Worm (Caenorhabditis elegans) whole organism, early embryonic: ENCODE results near the gene pde-3.

Experiments
- B0310.2 ChIP-seq: sonication (generic microtip); optimal IDR thresholded peaks from 2 replicates; lab custom pipeline; 2016; ENCODE audit warnings: mild to moderate bottlenecking, missing genetic modification characterization, missing compliant biosample characterization
- F13C5.2 ChIP-seq: sonication (generic microtip); optimal IDR thresholded peaks from 2 replicates; lab custom pipeline; 2017; ENCODE audit warnings: mild to moderate bottlenecking, missing genetic modification characterization, inconsistent platforms, missing compliant biosample characterization
- aly-1 ChIP-seq: sonication (generic microtip); optimal IDR thresholded peaks from 2 replicates; lab custom pipeline; 2016; ENCODE audit warnings: missing genetic modification characterization, missing compliant biosample characterization
- ama-1 ChIP-seq: fragments of 150-350 bp; optimal IDR thresholded peaks from 2 replicates; lab custom pipeline; 2014
- ets-7 ChIP-seq: sonication (generic microtip); optimal IDR thresholded peaks from 2 replicates; lab custom pipeline; 2016; ENCODE audit warnings: missing genotype, missing genetic modification characterization, missing compliant biosample characterization
- flt-1 ChIP-seq: fragments of 200-800 bp; sonication (Bioruptor generic); IDR thresholded peaks from 2 replicates; pipeline ENCODE4 v1.3.6; 2022; ENCODE audit warnings: missing genetic modification characterization, missing compliant biosample characterization
- hmbx-1 ChIP-seq: sonication (generic microtip); optimal IDR thresholded peaks from 2 replicates; lab custom pipeline; 2016; ENCODE audit warnings: mild to moderate bottlenecking, missing genetic modification characterization, missing compliant biosample characterization
- hmg-4 ChIP-seq: fragments of 200-800 bp; sonication (Bioruptor generic); optimal IDR thresholded peaks from 2 replicates; lab custom pipeline; 2018; ENCODE audit warnings: mild to moderate bottlenecking, missing genetic modification characterization, missing compliant biosample characterization
- pes-1 ChIP-seq: fragments of 200-800 bp; sonication (Bioruptor generic); IDR thresholded peaks from 2 replicates; pipeline ENCODE4 v1.3.6; 2022; ENCODE audit warnings: missing genetic modification reagents, missing genetic modification characterization, missing compliant biosample characterization
- sea-1 ChIP-seq: fragments of 200-800 bp; sonication (Bioruptor generic); conservative IDR thresholded peaks from 2 replicates; pipeline ENCODE4 v1.3.6; 2022; ENCODE audit warnings: missing genetic modification characterization, missing compliant biosample characterization
- tbx-37 ChIP-seq: fragments of 200-800 bp; sonication (Bioruptor generic); conservative IDR thresholded peaks from 2 replicates; pipeline ENCODE4 v1.3.6; 2022; ENCODE audit warnings: missing genetic modification reagents, missing genetic modification characterization, missing compliant biosample characterization

- TF ChIP-seq ama-1 (lab: Kevin White, UChicago) (no peak), F13C5.2 (tag; lab: Kevin White, UChicago) (no peak), hmg-4 (GFP tag; lab: Kevin White, UChicago) (no peak), sea-1 (GFP tag; lab: Robert Waterston, UW) (no peak), pes-1 (GFP tag; lab: Robert Waterston, UW) (no peak), hmbx-1 (tag; lab: Kevin White, UChicago) (no peak), ets-7 (tag; lab: Kevin White, UChicago) (no peak), B0310.2 (tag; lab: Kevin White, UChicago) (no peak), flt-1 (GFP tag; lab: Robert Waterston, UW) (no peak), aly-1 (tag; lab: Kevin White, UChicago) (no peak), tbx-37 (GFP tag; lab: Robert Waterston, UW) (no peak)
Observed at ce11 chrII:14940325-14940724, 20.8 kb downstream of the pde-3 start.
